Fruit fly (Drosophila melanogaster) whole organism, embryonic: ENCODE results near the gene ph-d.
A peak's percentile ranks its signal among the peaks of the same experiment; 100 is the strongest.

Experiments
- Adf1 ChIP-seq: fragments of 200-800 bp; sonication (Bioruptor generic); IDR thresholded peaks from 2 replicates; pipeline ENCODE4 v1.3.6; 2022; ENCODE audit warnings: missing biosample characterization, missing genetic modification characterization
- Atf3 ChIP-seq: fragments of 200-800 bp; sonication (Bioruptor generic); optimal IDR thresholded peaks from 3 replicates; lab custom pipeline; 2016; ENCODE audit warnings: missing biosample characterization, missing genetic modification characterization
- Awh ChIP-seq: fragments of 200-800 bp; sonication (Bioruptor generic); IDR thresholded peaks from 2 replicates; pipeline ENCODE4, ENCODE4 v1.3.6; 2022; ENCODE audit warnings: missing biosample characterization, missing genetic modification characterization
- CG1024 ChIP-seq: fragments of 200-800 bp; sonication (Bioruptor generic); IDR thresholded peaks from 2 replicates; pipeline ENCODE4 v1.3.6; 2022; ENCODE audit warnings: missing biosample characterization, missing genetic modification characterization
- CG11696 ChIP-seq: fragments of 200-800 bp; sonication (Bioruptor generic); IDR thresholded peaks from 2 replicates; pipeline ENCODE4 v1.3.6; 2022; ENCODE audit warnings: missing biosample characterization, missing genetic modification characterization
- CG12104 ChIP-seq: fragments of 200-800 bp; sonication (Bioruptor generic); optimal IDR thresholded peaks from 3 replicates; lab custom pipeline; 2016; ENCODE audit warnings: missing biosample characterization, missing genetic modification characterization
- CG1233 ChIP-seq: fragments of 200-800 bp; sonication (Bioruptor generic); optimal IDR thresholded peaks from 4 replicates; lab custom pipeline; 2018; ENCODE audit warnings: missing biosample characterization, mild to moderate bottlenecking, missing genetic modification characterization
- CG12744 ChIP-seq: fragments of 200-800 bp; sonication (Bioruptor generic); optimal IDR thresholded peaks from 2 replicates; lab custom pipeline; 2016; ENCODE audit warnings: missing biosample characterization, missing genetic modification characterization
- CG13424 ChIP-seq: fragments of 200-800 bp; sonication (Bioruptor generic); optimal IDR thresholded peaks from 2 replicates; lab custom pipeline; 2019; ENCODE audit warnings: missing biosample characterization, mild to moderate bottlenecking, missing genetic modification characterization, moderate library complexity
- CG14667 ChIP-seq: fragments of 200-800 bp; sonication (Bioruptor generic); IDR thresholded peaks from 2 replicates; pipeline ENCODE4 v1.3.6; 2022; ENCODE audit warnings: missing biosample characterization, missing genetic modification characterization
- CG1792 ChIP-seq: fragments of 200-800 bp; sonication (Bioruptor generic); optimal IDR thresholded peaks from 2 replicates; lab custom pipeline; 2016; ENCODE audit warnings: missing biosample characterization, missing genetic modification characterization
- CG2678 ChIP-seq: fragments of 200-800 bp; sonication (Bioruptor generic); optimal IDR thresholded peaks from 3 replicates; lab custom pipeline; 2019; ENCODE audit warnings: missing biosample characterization, mild to moderate bottlenecking, missing genetic modification characterization, moderate library complexity
- CG30020 ChIP-seq: fragments of 200-800 bp; optimal IDR thresholded peaks from 2 replicates; lab custom pipeline; 2019; ENCODE audit warnings: missing biosample characterization, mild to moderate bottlenecking, missing genetic modification characterization, moderate library complexity
- CG30403 ChIP-seq: fragments of 200-800 bp; sonication (Bioruptor generic); optimal IDR thresholded peaks from 3 replicates; lab custom pipeline; 2016; ENCODE audit warnings: missing biosample characterization, missing genetic modification characterization
- CG32767 ChIP-seq: fragments of 200-800 bp; sonication (Bioruptor generic); IDR thresholded peaks from 2 replicates; pipeline ENCODE4 v1.3.6; 2022; ENCODE audit warnings: missing biosample characterization, missing genetic modification characterization
- CG4424 ChIP-seq: fragments of 200-800 bp; sonication (Bioruptor generic); optimal IDR thresholded peaks from 3 replicates; lab custom pipeline; 2016; ENCODE audit warnings: missing biosample characterization, missing genetic modification characterization
- CG4707 ChIP-seq: fragments of 200-800 bp; sonication (Bioruptor generic); optimal IDR thresholded peaks from 2 replicates; lab custom pipeline; 2018; ENCODE audit warnings: missing biosample characterization, mild to moderate bottlenecking, missing genetic modification characterization, moderate library complexity
- CG5180 ChIP-seq: fragments of 200-800 bp; sonication (Bioruptor generic); optimal IDR thresholded peaks from 3 replicates; lab custom pipeline; 2017; ENCODE audit warnings: missing biosample characterization, missing genetic modification characterization, mild to moderate bottlenecking, moderate library complexity, missing genetic modification reagents
- CG6175 ChIP-seq: fragments of 200-800 bp; sonication (Bioruptor generic); IDR thresholded peaks from 3 replicates; pipeline ENCODE4 v1.3.6; 2022; ENCODE audit warnings: missing biosample characterization, missing genetic modification characterization
- CG9817 ChIP-seq: fragments of 200-800 bp; sonication (Bioruptor generic); optimal IDR thresholded peaks from 2 replicates; lab custom pipeline; 2018; ENCODE audit warnings: missing biosample characterization, mild to moderate bottlenecking, missing genetic modification characterization, moderate library complexity
- Chrac-16 ChIP-seq: fragments of 200-800 bp; sonication (Bioruptor generic); optimal IDR thresholded peaks from 3 replicates; lab custom pipeline; 2016; ENCODE audit warnings: missing biosample characterization, missing genetic modification characterization
- Doc3 ChIP-seq: fragments of 200-800 bp; sonication (Bioruptor generic); IDR thresholded peaks from 3 replicates; pipeline ENCODE4 v1.3.6; 2022; ENCODE audit warnings: missing biosample characterization, missing genetic modification characterization; ENCODE audit not compliant: partially characterized antibody
- ERR ChIP-seq: fragments of 200-800 bp; sonication (Bioruptor generic); optimal IDR thresholded peaks from 2 replicates; lab custom pipeline; 2016; ENCODE audit warnings: missing biosample characterization, missing genetic modification characterization
- Fer3 ChIP-seq: fragments of 200-800 bp; sonication (Bioruptor generic); optimal IDR thresholded peaks from 2 replicates; lab custom pipeline; 2018; ENCODE audit warnings: missing biosample characterization, mild to moderate bottlenecking, missing genetic modification characterization, moderate library complexity
- HHEX ChIP-seq: fragments of 200-800 bp; sonication (Bioruptor generic); optimal IDR thresholded peaks from 3 replicates; lab custom pipeline; 2017; ENCODE audit warnings: missing biosample characterization, mild to moderate bottlenecking, missing genetic modification characterization, missing genetic modification reagents
- HLH3B ChIP-seq: fragments of 200-800 bp; sonication (Bioruptor generic); IDR thresholded peaks from 2 replicates; pipeline ENCODE4 v1.3.6; 2022; ENCODE audit warnings: missing biosample characterization, missing genetic modification characterization
- MTF-1 ChIP-seq: fragments of 200-800 bp; sonication (Bioruptor generic); optimal IDR thresholded peaks from 2 replicates; lab custom pipeline; 2018; ENCODE audit warnings: missing biosample characterization, mild to moderate bottlenecking, missing genetic modification characterization, borderline replicate concordance
- Meics ChIP-seq: fragments of 200-800 bp; sonication (Bioruptor generic); optimal IDR thresholded peaks from 2 replicates; lab custom pipeline; 2017; ENCODE audit warnings: missing biosample characterization, mild to moderate bottlenecking, missing genetic modification characterization
- NC2β ChIP-seq: fragments of 200-800 bp; sonication (Bioruptor generic); optimal IDR thresholded peaks from 2 replicates; lab custom pipeline; 2016; ENCODE audit warnings: missing biosample characterization, missing genetic modification characterization
- Nf-YC ChIP-seq: fragments of 200-800 bp; optimal IDR thresholded peaks from 3 replicates; lab custom pipeline; 2019; ENCODE audit warnings: missing biosample characterization, mild to moderate bottlenecking, missing genetic modification characterization, moderate library complexity
- Ptx1 ChIP-seq: fragments of 200-800 bp; sonication (Bioruptor generic); IDR thresholded peaks from 2 replicates; pipeline ENCODE4 v1.3.6; 2022; ENCODE audit warnings: missing biosample characterization, missing genetic modification characterization
- Spps ChIP-seq: fragments of 200-800 bp; sonication (Bioruptor generic); optimal IDR thresholded peaks from 2 replicates; lab custom pipeline; 2018; ENCODE audit warnings: missing biosample characterization, mild to moderate bottlenecking, missing genetic modification characterization
- Sry-δ ChIP-seq: fragments of 200-800 bp; sonication (Bioruptor generic); optimal IDR thresholded peaks from 2 replicates; lab custom pipeline; 2016; ENCODE audit warnings: missing biosample characterization, missing genetic modification characterization
- Trl ChIP-seq, 3 experiments: fragments of >200 bp in 2 of 3; fragments of 200-800 bp in 1 of 3; sonication (Bioruptor generic) in 1 of 3; optimal IDR thresholded peaks; 2 replicates in 1 of 3; 3 replicates in 2 of 3; lab custom pipeline; 2016 to 2017; ENCODE audit warnings: missing biosample characterization in 1 of 3, missing genetic modification characterization in 1 of 3
- YL-1 ChIP-seq: fragments of 200-800 bp; sonication (Bioruptor generic); optimal IDR thresholded peaks from 3 replicates; lab custom pipeline; 2017; ENCODE audit warnings: missing biosample characterization, mild to moderate bottlenecking, missing genetic modification characterization
- aop ChIP-seq: fragments of 200-800 bp; sonication (Bioruptor generic); IDR thresholded peaks from 2 replicates; pipeline ENCODE4 v1.3.6; 2022; ENCODE audit warnings: missing biosample characterization, missing genetic modification characterization
- btn ChIP-seq: fragments of 200-800 bp; sonication (Bioruptor generic); optimal IDR thresholded peaks from 2 replicates; lab custom pipeline; 2016; ENCODE audit warnings: missing biosample characterization, missing genetic modification characterization
- caup ChIP-seq: fragments of 200-800 bp; sonication (Bioruptor generic); optimal IDR thresholded peaks from 3 replicates; lab custom pipeline; 2017; ENCODE audit warnings: missing biosample characterization, mild to moderate bottlenecking, missing genetic modification characterization, moderate library complexity; ENCODE audit not compliant: severe bottlenecking
- ci ChIP-seq: fragments of 200-800 bp; sonication (Bioruptor generic); IDR thresholded peaks from 3 replicates; pipeline ENCODE4 v1.3.6; 2022; ENCODE audit warnings: missing biosample characterization, missing genetic modification characterization
- crol ChIP-seq: fragments of 200-800 bp; sonication (Bioruptor generic); IDR thresholded peaks from 2 replicates; pipeline ENCODE4 v1.3.6; 2022; ENCODE audit warnings: missing biosample characterization, missing genetic modification characterization
- hbn ChIP-seq: fragments of 200-800 bp; sonication (Bioruptor generic); IDR thresholded peaks from 2 replicates; pipeline ENCODE4 v1.3.6; 2022; ENCODE audit warnings: missing biosample characterization, missing genetic modification characterization; ENCODE audit not compliant: partially characterized antibody
- lola ChIP-seq, 3 experiments: fragments of >200 bp in 2 of 3; fragments of 200-800 bp in 1 of 3; sonication (Bioruptor generic) in 1 of 3; optimal IDR thresholded peaks; 2 replicates each; lab custom pipeline; 2017 to 2019; ENCODE audit warnings: missing biosample characterization in 3 of 3, missing genetic modification characterization in 3 of 3, mild to moderate bottlenecking in 1 of 3, moderate library complexity in 1 of 3
- mirr ChIP-seq: fragments of 200-800 bp; sonication (Bioruptor generic); optimal IDR thresholded peaks from 3 replicates; lab custom pipeline; 2018; ENCODE audit warnings: missing biosample characterization, mild to moderate bottlenecking, missing genetic modification characterization
- nerfin-2 ChIP-seq: fragments of 200-800 bp; sonication (Bioruptor generic); IDR thresholded peaks from 2 replicates; pipeline ENCODE4 v1.3.6; 2022; ENCODE audit warnings: missing biosample characterization, missing genetic modification characterization; ENCODE audit not compliant: partially characterized antibody
- p53 ChIP-seq: fragments of 200-800 bp; sonication (Bioruptor generic); optimal IDR thresholded peaks from 2 replicates; lab custom pipeline; 2016; ENCODE audit warnings: missing biosample characterization, missing genetic modification characterization
- pan ChIP-seq, 4 experiments: fragments of >200 bp in 3 of 4; fragments of 200-800 bp in 1 of 4; sonication (Bioruptor generic) in 1 of 4; optimal IDR thresholded peaks in 3 of 4; IDR thresholded peaks in 1 of 4; 2 replicates each; pipeline versions ENCODE4 v1.3.6 to Lab custom; 2017 to 2022; ENCODE audit warnings: missing biosample characterization in 2 of 4, missing genetic modification characterization in 2 of 4, mixed read lengths in 1 of 4
- pfk ChIP-seq: fragments of 200-800 bp; sonication (Bioruptor generic); optimal IDR thresholded peaks from 2 replicates; lab custom pipeline; 2018; ENCODE audit warnings: missing biosample characterization, mild to moderate bottlenecking, missing genetic modification characterization, moderate library complexity
- seq ChIP-seq: fragments of 200-800 bp; sonication (Bioruptor generic); IDR thresholded peaks from 2 replicates; pipeline ENCODE4 v1.3.6; 2022; ENCODE audit warnings: missing biosample characterization, missing genetic modification characterization
- ttk ChIP-seq: fragments of 200-800 bp; sonication (Bioruptor generic); IDR thresholded peaks from 2 replicates; pipeline ENCODE4 v2.1.2; 2022; ENCODE audit warnings: missing biosample characterization, missing genetic modification characterization
- vfl ChIP-seq: fragments of 200-800 bp; sonication (Bioruptor generic); optimal IDR thresholded peaks from 2 replicates; lab custom pipeline; 2016; ENCODE audit warnings: missing biosample characterization, missing genetic modification characterization

Gene ph-d

DNA sequence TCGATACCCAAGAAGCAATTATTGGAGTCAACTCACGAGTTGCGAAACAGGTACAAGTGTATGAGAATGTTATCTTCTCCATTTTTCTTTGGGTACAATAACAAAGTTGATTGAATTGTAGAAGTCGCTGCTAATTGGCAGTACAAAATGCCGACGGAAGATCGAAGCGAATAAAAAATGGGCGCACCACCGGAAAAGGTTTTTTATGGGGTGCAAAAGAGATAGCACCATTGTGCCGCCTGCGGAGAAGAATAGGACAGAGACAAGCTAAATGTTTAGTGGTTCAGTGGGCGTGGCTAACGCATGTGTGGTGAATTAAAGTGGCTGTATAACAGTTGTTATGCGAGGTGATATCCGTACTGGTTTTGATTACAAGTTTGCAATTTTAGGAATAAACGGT lies 17.4 kb upstream of the ph-d start (continued):
- TF ChIP-seq MTF-1 (GFP tag; lab: Kevin White, UChicago) (no peak), p53 (GFP tag; lab: Kevin White, UChicago) (no peak), Chrac-16 (GFP tag; lab: Kevin White, UChicago) (no peak), Meics (GFP tag; lab: Kevin White, UChicago) (no peak), Trl (optimal IDR thresholded peaks at IDR 0.05; lab: Kevin White, UChicago) (no peak), Trl (GFP tag; optimal IDR thresholded peaks at IDR 0.05; lab: Kevin White, UChicago) (no peak), Fer3 (tag; lab: Kevin White, UChicago) (no peak), seq (peak; percentile 75; the same call in 1 of the 2 replicates), CG32767 (GFP tag; lab: Robert Waterston, UW) (peak; percentile 29; the same call in 1 of the 2 replicates), pan (optimal IDR thresholded peaks at IDR 0.05; lab: Kevin White, UChicago) (no peak), pan (GFP tag; optimal IDR thresholded peaks at IDR 0.05 in 1 of 2, IDR thresholded peaks at IDR 0.05 in 1 of 2) (no peak), crol (GFP tag; lab: Robert Waterston, UW) (peak; percentile 8; the same call in 1 of the 2 replicates), Ptx1 (GFP tag; lab: Robert Waterston, UW) (no peak), CG12744 (no peak), Doc3 (no peak), CG13424 (tag; lab: Kevin White, UChicago) (no peak), mirr (GFP tag; lab: Kevin White, UChicago) (peak; percentile 46), ci (GFP tag; lab: Robert Waterston, UW) (peak; percentile 48; the same call in 1 of the 3 replicates), CG14667 (GFP tag; lab: Robert Waterston, UW) (no peak), CG4707 (peak; percentile 5), CG5180 (GFP tag; lab: Kevin White, UChicago) (no peak), YL-1 (GFP tag; lab: Kevin White, UChicago) (no peak), lola (GFP tag; optimal IDR thresholded peaks at IDR 0.05; lab: Kevin White, UChicago) (no peak), btn (no peak), CG1792 (GFP tag; lab: Kevin White, UChicago) (no peak), HHEX (GFP tag; lab: Kevin White, UChicago) (no peak), CG11696 (GFP tag; lab: Robert Waterston, UW) (no peak), nerfin-2 (no peak), CG1233 (GFP tag; lab: Kevin White, UChicago) (no peak), CG6175 (GFP tag; lab: Robert Waterston, UW) (no peak), CG1024 (GFP tag; lab: Robert Waterston, UW) (no peak), pfk (GFP tag; lab: Kevin White, UChicago) (peak; percentile 58), Awh (GFP tag; lab: Robert Waterston, UW) (no peak), CG4424 (GFP tag; lab: Kevin White, UChicago) (no peak), Nf-YC (peak; percentile 98), CG9817 (tag; lab: Kevin White, UChicago) (no peak), CG30020 (tag; lab: Kevin White, UChicago) (no peak), CG30403 (GFP tag; lab: Kevin White, UChicago) (no peak), HLH3B (GFP tag; lab: Robert Waterston, UW) (no peak), Atf3 (GFP tag; lab: Kevin White, UChicago) (no peak), vfl (GFP tag; lab: Kevin White, UChicago) (no peak), caup (GFP tag; lab: Kevin White, UChicago) (no peak), ERR (GFP tag; lab: Kevin White, UChicago) (no peak), aop (GFP tag; lab: Robert Waterston, UW) (peak; percentile 53; the same call in 1 of the 2 replicates), hbn (GFP tag; lab: Robert Waterston, UW) (no peak), NC2β (GFP tag; lab: Kevin White, UChicago) (no peak), CG12104 (GFP tag; lab: Kevin White, UChicago) (no peak), CG2678 (tag; lab: Kevin White, UChicago) (no peak), Spps (tag; lab: Kevin White, UChicago) (no peak), Adf1 (peak; percentile 61), Sry-δ (GFP tag; lab: Kevin White, UChicago) (no peak), ttk (GFP tag; lab: Robert Waterston, UW) (no peak)
